Fruit fly (Drosophila melanogaster): ENCODE data around the gene Tcs4.

dm6 chrX:19712898-19713627 lies 11.5 kb upstream of the Tcs4 start, which contains the start of gene meso18E:
- TF ChIP-seq CTCF (optimal IDR thresholded peaks at IDR 0.05) (no peak), CG8478 (optimal IDR thresholded peaks at IDR 0.05) (no peak)

Data from S2 (cell line).